Worm (Caenorhabditis elegans) whole organism, early embryonic: ENCODE results near the gene pmp-2.

Experiments
- B0310.2 ChIP-seq: sonication (generic microtip); optimal IDR thresholded peaks from 2 replicates; lab custom pipeline; 2016; ENCODE audit warnings: mild to moderate bottlenecking, missing genetic modification characterization, missing compliant biosample characterization
- F13C5.2 ChIP-seq: sonication (generic microtip); optimal IDR thresholded peaks from 2 replicates; lab custom pipeline; 2017; ENCODE audit warnings: mild to moderate bottlenecking, missing genetic modification characterization, inconsistent platforms, missing compliant biosample characterization
- aly-1 ChIP-seq: sonication (generic microtip); optimal IDR thresholded peaks from 2 replicates; lab custom pipeline; 2016; ENCODE audit warnings: missing genetic modification characterization, missing compliant biosample characterization
- ama-1 ChIP-seq: fragments of 150-350 bp; optimal IDR thresholded peaks from 2 replicates; lab custom pipeline; 2014
- ceh-13 ChIP-seq: fragments of 200-800 bp; sonication (Bioruptor generic); optimal IDR thresholded peaks from 2 replicates; lab custom pipeline; 2018; ENCODE audit warnings: mild to moderate bottlenecking, missing genetic modification characterization, missing compliant biosample characterization
- ceh-36 ChIP-seq: sonication (generic microtip); optimal IDR thresholded peaks from 2 replicates; lab custom pipeline; 2016; ENCODE audit warnings: missing genetic modification characterization, inconsistent platforms, missing compliant biosample characterization
- ets-7 ChIP-seq: sonication (generic microtip); optimal IDR thresholded peaks from 2 replicates; lab custom pipeline; 2016; ENCODE audit warnings: missing genotype, missing genetic modification characterization, missing compliant biosample characterization
- flt-1 ChIP-seq: fragments of 200-800 bp; sonication (Bioruptor generic); IDR thresholded peaks from 2 replicates; pipeline ENCODE4 v1.3.6; 2022; ENCODE audit warnings: missing genetic modification characterization, missing compliant biosample characterization
- hmbx-1 ChIP-seq: sonication (generic microtip); optimal IDR thresholded peaks from 2 replicates; lab custom pipeline; 2016; ENCODE audit warnings: mild to moderate bottlenecking, missing genetic modification characterization, missing compliant biosample characterization
- hmg-4 ChIP-seq: fragments of 200-800 bp; sonication (Bioruptor generic); optimal IDR thresholded peaks from 2 replicates; lab custom pipeline; 2018; ENCODE audit warnings: mild to moderate bottlenecking, missing genetic modification characterization, missing compliant biosample characterization
- hnd-1 ChIP-seq: sonication (generic microtip); optimal IDR thresholded peaks from 2 replicates; lab custom pipeline; 2016; ENCODE audit warnings: missing genetic modification characterization, missing compliant biosample characterization
- pes-1 ChIP-seq: fragments of 200-800 bp; sonication (Bioruptor generic); IDR thresholded peaks from 2 replicates; pipeline ENCODE4 v1.3.6; 2022; ENCODE audit warnings: missing genetic modification reagents, missing genetic modification characterization, missing compliant biosample characterization
- scrt-1 ChIP-seq: fragments of 200-800 bp; sonication (Bioruptor generic); IDR thresholded peaks from 2 replicates; pipeline ENCODE4 v1.3.6; 2022; ENCODE audit warnings: missing genetic modification characterization, missing compliant biosample characterization
- sea-1 ChIP-seq: fragments of 200-800 bp; sonication (Bioruptor generic); conservative IDR thresholded peaks from 2 replicates; pipeline ENCODE4 v1.3.6; 2022; ENCODE audit warnings: missing genetic modification characterization, missing compliant biosample characterization
- tbx-11 ChIP-seq: fragments of 200-800 bp; sonication (Bioruptor generic); IDR thresholded peaks from 2 replicates; pipeline ENCODE4 v1.3.6; 2022; ENCODE audit warnings: missing genetic modification characterization, missing compliant biosample characterization
- tbx-37 ChIP-seq: fragments of 200-800 bp; sonication (Bioruptor generic); conservative IDR thresholded peaks from 2 replicates; pipeline ENCODE4 v1.3.6; 2022; ENCODE audit warnings: missing genetic modification reagents, missing genetic modification characterization, missing compliant biosample characterization
- tra-4 ChIP-seq: sonication (generic microtip); optimal IDR thresholded peaks from 2 replicates; lab custom pipeline; 2017; ENCODE audit warnings: missing genetic modification characterization, missing compliant biosample characterization

The pmp-2 gene

DNA sequence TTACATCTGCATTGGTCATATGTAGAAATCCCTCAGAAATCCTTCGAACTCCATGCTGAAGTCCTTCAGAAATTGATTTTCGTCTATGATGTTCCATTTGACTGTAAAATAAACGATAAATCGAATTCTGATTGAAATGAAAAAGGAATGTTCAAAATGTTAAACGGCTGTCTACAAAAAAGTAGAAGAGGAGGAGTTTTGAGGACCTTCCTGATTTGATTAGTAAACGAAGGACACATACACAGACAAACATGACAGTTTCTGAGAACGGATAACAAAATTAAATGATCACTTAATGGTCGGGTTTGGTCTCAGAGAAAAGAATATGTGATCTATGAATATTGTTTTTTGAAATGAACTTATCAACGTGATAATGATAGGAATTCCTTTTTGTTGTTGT, 10.6 kb downstream of the pmp-2 start, which contains the start of gene slc-36.5:
TSS of gene slc-36.5 (minus strand) at position 101 of the 400 bp plus-strand sequence.
- no peak for TF ChIP-seq aly-1 (tag; lab: Kevin White, UChicago)
- no peak for TF ChIP-seq tra-4 (tag; lab: Kevin White, UChicago)

- TF ChIP-seq B0310.2 (no peak), aly-1 (tag; lab: Kevin White, UChicago) (no peak), ceh-13 (GFP tag; lab: Kevin White, UChicago) (no peak), hmbx-1 (tag; lab: Kevin White, UChicago) (no peak), hmg-4 (no peak)
These were observed 15.1 kb downstream of the pmp-2 start, which contains the start of gene C44B7.5 for ce11 chrII:6872493-6872892. TSS of gene C44B7.5 (minus strand) at chrII:6872593.

DNA sequence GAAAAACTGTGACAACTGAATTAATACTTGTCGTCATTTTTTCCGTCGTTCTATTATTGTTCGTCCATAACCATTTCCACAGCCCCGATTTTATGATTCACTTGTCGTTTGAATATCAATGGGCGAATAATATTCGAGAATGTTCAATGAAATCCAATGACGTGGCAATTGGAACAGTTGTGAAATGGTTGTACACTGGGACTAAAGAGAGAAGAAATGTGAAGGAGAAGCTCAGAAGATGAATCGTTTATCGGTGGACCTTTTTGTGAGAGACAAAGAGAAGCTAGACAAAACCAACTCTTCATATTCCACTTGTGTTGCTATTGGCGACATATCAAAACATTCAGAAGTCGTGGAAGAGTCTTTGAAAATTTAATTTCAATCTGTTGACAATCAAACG, 16.8 kb downstream of the pmp-2 start, which contains the start of gene clhm-1:
TSS of gene clhm-1 (minus strand) at position 207 of the 400 bp plus-strand sequence.
- TF ChIP-seq tbx-11 (no peak), ceh-36 (tag; lab: Kevin White, UChicago) (no peak), hmbx-1 (tag; lab: Kevin White, UChicago) (no peak), scrt-1 (GFP tag; lab: Robert Waterston, UW) (no peak), F13C5.2 (tag; lab: Kevin White, UChicago) (no peak), ama-1 (no peak), tra-4 (tag; lab: Kevin White, UChicago) (no peak)

ce11 chrII:6863652-6864051, 24.0 kb downstream of the pmp-2 start, which contains the start of gene aff-1:
TSS of gene aff-1 (minus strand) at chrII:6863752.
- TF ChIP-seq scrt-1 (GFP tag; lab: Robert Waterston, UW) (no peak), F13C5.2 (tag; lab: Kevin White, UChicago) (no peak), flt-1 (GFP tag; lab: Robert Waterston, UW) (no peak), sea-1 (GFP tag; lab: Robert Waterston, UW) (no peak), ceh-36 (tag; lab: Kevin White, UChicago) (no peak), tra-4 (tag; lab: Kevin White, UChicago) (no peak), hmbx-1 (tag; lab: Kevin White, UChicago) (no peak), ceh-13 (GFP tag; lab: Kevin White, UChicago) (no peak), tbx-11 (no peak), aly-1 (tag; lab: Kevin White, UChicago) (no peak), tbx-37 (GFP tag; lab: Robert Waterston, UW) (no peak), pes-1 (GFP tag; lab: Robert Waterston, UW) (no peak), hnd-1 (tag; lab: Kevin White, UChicago) (no peak), ets-7 (tag; lab: Kevin White, UChicago) (no peak), hmg-4 (no peak), ama-1 (no peak)

- no peak for TF ChIP-seq tra-4 (tag; lab: Kevin White, UChicago)
- TF ChIP-seq hnd-1 (tag; lab: Kevin White, UChicago), result no peak
- no peak for TF ChIP-seq ceh-13 (GFP tag; lab: Kevin White, UChicago)
- TF ChIP-seq tbx-37 (GFP tag; lab: Robert Waterston, UW), result no peak
- TF ChIP-seq scrt-1 (GFP tag; lab: Robert Waterston, UW), result no peak
- TF ChIP-seq pes-1 (GFP tag; lab: Robert Waterston, UW), result no peak
- no peak for TF ChIP-seq hmbx-1 (tag; lab: Kevin White, UChicago)
- TF ChIP-seq sea-1 (GFP tag; lab: Robert Waterston, UW), result no peak
- TF ChIP-seq hmg-4, result no peak
- TF ChIP-seq B0310.2, result no peak
- no peak for TF ChIP-seq ets-7 (tag; lab: Kevin White, UChicago)
- no peak for TF ChIP-seq ama-1
- TF ChIP-seq F13C5.2 (tag; lab: Kevin White, UChicago), result no peak
- no peak for TF ChIP-seq aly-1 (tag; lab: Kevin White, UChicago)
- TF ChIP-seq ceh-36 (tag; lab: Kevin White, UChicago), result no peak
- TF ChIP-seq flt-1 (GFP tag; lab: Robert Waterston, UW), result no peak
- no peak for TF ChIP-seq tbx-11
These were observed 27.6 kb downstream of the pmp-2 start for ce11 chrII:6860043-6860442.

- TF ChIP-seq pes-1 (GFP tag; lab: Robert Waterston, UW), result no peak; the same call in 1 of the 2 replicates
- peak; percentile 38 for TF ChIP-seq ceh-36 (tag; lab: Kevin White, UChicago)
- TF ChIP-seq B0310.2, result no peak
- TF ChIP-seq ets-7 (tag; lab: Kevin White, UChicago), result no peak
- TF ChIP-seq hmg-4, result peak; percentile 63
- no peak for TF ChIP-seq sea-1 (GFP tag; lab: Robert Waterston, UW)
- no peak for TF ChIP-seq tbx-37 (GFP tag; lab: Robert Waterston, UW)
- no peak for TF ChIP-seq hmbx-1 (tag; lab: Kevin White, UChicago)
- peak; percentile 10 for TF ChIP-seq hnd-1 (tag; lab: Kevin White, UChicago)
- TF ChIP-seq flt-1 (GFP tag; lab: Robert Waterston, UW), result no peak
- TF ChIP-seq aly-1 (tag; lab: Kevin White, UChicago), result no peak
- no peak for TF ChIP-seq ama-1
- TF ChIP-seq scrt-1 (GFP tag; lab: Robert Waterston, UW), result 0 out of 2 replicates have a peak, but pooled peaks have one; percentile 59
- no peak for TF ChIP-seq tra-4 (tag; lab: Kevin White, UChicago)
- no peak for TF ChIP-seq ceh-13 (GFP tag; lab: Kevin White, UChicago)
- no peak for TF ChIP-seq tbx-11
- peak; percentile 27 for TF ChIP-seq F13C5.2 (tag; lab: Kevin White, UChicago)
These were observed 28.8 kb downstream of the pmp-2 start for ce11 chrII:6858835-6859234.

ce11 chrII:6858201-6858600, 29.4 kb downstream of the pmp-2 start, which contains the start of gene dnj-5:
TSS of gene dnj-5 (minus strand) at chrII:6858301.
- no peak for TF ChIP-seq hmbx-1 (tag; lab: Kevin White, UChicago)
- no peak for TF ChIP-seq tbx-11
- TF ChIP-seq ceh-36 (tag; lab: Kevin White, UChicago), result no peak
- no peak for TF ChIP-seq flt-1 (GFP tag; lab: Robert Waterston, UW)
- TF ChIP-seq pes-1 (GFP tag; lab: Robert Waterston, UW), result no peak
- TF ChIP-seq B0310.2, result no peak
- TF ChIP-seq tbx-37 (GFP tag; lab: Robert Waterston, UW), result no peak
- TF ChIP-seq ama-1, result no peak
- TF ChIP-seq ets-7 (tag; lab: Kevin White, UChicago), result no peak
- TF ChIP-seq ceh-13 (GFP tag; lab: Kevin White, UChicago), result no peak
